Fruit fly (Drosophila melanogaster) whole organism, prepupa: ENCODE measurements around the gene Graf.

Source experiments
- Blimp-1 ChIP-seq: fragments of 200-800 bp; sonication (Bioruptor generic); optimal IDR thresholded peaks from 3 replicates; lab custom pipeline; 2017; ENCODE audit warnings: missing biosample characterization, missing genetic modification characterization, mild to moderate bottlenecking, moderate library complexity, missing genetic modification reagents
- CG10631 ChIP-seq: fragments of 200-800 bp; sonication (Bioruptor generic); optimal IDR thresholded peaks from 2 replicates; lab custom pipeline; 2016; ENCODE audit warnings: missing biosample characterization, missing genetic modification characterization
- CG10669 ChIP-seq: fragments of 200-800 bp; sonication (Bioruptor generic); optimal IDR thresholded peaks from 3 replicates; lab custom pipeline; 2018; ENCODE audit warnings: missing biosample characterization, mild to moderate bottlenecking, missing genetic modification characterization, moderate library complexity
- CG11294 ChIP-seq: fragments of 200-800 bp; sonication (Bioruptor generic); IDR thresholded peaks from 2 replicates; pipeline ENCODE4 v1.3.6; 2022; ENCODE audit warnings: missing biosample characterization, missing genetic modification characterization
- CG11762 ChIP-seq: fragments of 200-800 bp; sonication (Bioruptor generic); optimal IDR thresholded peaks from 3 replicates; lab custom pipeline; 2016; ENCODE audit warnings: missing biosample characterization, missing genetic modification characterization; ENCODE audit not compliant: insufficient read depth
- CG11902 ChIP-seq: fragments of 200-800 bp; sonication (Bioruptor generic); optimal IDR thresholded peaks from 3 replicates; lab custom pipeline; 2016; ENCODE audit warnings: missing biosample characterization, missing genetic modification characterization
- CG1621 ChIP-seq: fragments of 200-800 bp; sonication (Bioruptor generic); optimal IDR thresholded peaks from 3 replicates; lab custom pipeline; 2018; ENCODE audit warnings: missing biosample characterization, mild to moderate bottlenecking, missing genetic modification characterization
- CG3032 ChIP-seq: fragments of 200-800 bp; optimal IDR thresholded peaks from 2 replicates; lab custom pipeline; 2019; ENCODE audit warnings: missing biosample characterization, mild to moderate bottlenecking, missing genetic modification characterization, moderate library complexity
- CG3919 ChIP-seq: fragments of 200-800 bp; sonication (Bioruptor generic); optimal IDR thresholded peaks from 3 replicates; lab custom pipeline; 2016; ENCODE audit warnings: missing biosample characterization, missing genetic modification characterization
- CG6792 ChIP-seq: fragments of 200-800 bp; sonication (Bioruptor generic); optimal IDR thresholded peaks from 3 replicates; lab custom pipeline; 2016; ENCODE audit warnings: missing biosample characterization, missing genetic modification characterization
- CG6808 ChIP-seq: fragments of 200-800 bp; sonication (Bioruptor generic); optimal IDR thresholded peaks from 3 replicates; lab custom pipeline; 2017; ENCODE audit warnings: missing biosample characterization, missing genetic modification characterization, mild to moderate bottlenecking, moderate library complexity, missing genetic modification reagents
- CG7368 ChIP-seq: fragments of 200-800 bp; sonication (Bioruptor generic); optimal IDR thresholded peaks from 3 replicates; lab custom pipeline; 2016; ENCODE audit warnings: missing biosample characterization, missing genetic modification characterization
- CG8632 ChIP-seq: fragments of 200-800 bp; sonication (Bioruptor generic); optimal IDR thresholded peaks from 3 replicates; lab custom pipeline; 2016; ENCODE audit warnings: missing biosample characterization, missing genetic modification characterization
- Eip75B ChIP-seq: fragments of 200-800 bp; sonication (Bioruptor generic); optimal IDR thresholded peaks from 3 replicates; lab custom pipeline; 2016; ENCODE audit warnings: missing biosample characterization, missing genetic modification characterization
- Eip78C ChIP-seq: fragments of 200-800 bp; sonication (Bioruptor generic); peaks from one replicate; lab custom pipeline; 2016; ENCODE audit warnings: missing biosample characterization, missing genetic modification characterization
- Eip93F ChIP-seq: fragments of 200-800 bp; sonication (Bioruptor generic); optimal IDR thresholded peaks from 2 replicates; lab custom pipeline; 2016; ENCODE audit warnings: missing biosample characterization, mild to moderate bottlenecking, missing genetic modification characterization
- Ets21C ChIP-seq: fragments of 200-800 bp; sonication (Bioruptor generic); optimal IDR thresholded peaks from 3 replicates; lab custom pipeline; 2016; ENCODE audit warnings: missing biosample characterization, missing genetic modification characterization
- Gug ChIP-seq: fragments of 200-800 bp; sonication (Bioruptor generic); IDR thresholded peaks from 2 replicates; pipeline ENCODE4 v1.3.6; 2022; ENCODE audit warnings: missing biosample characterization, missing genetic modification characterization
- Hr39 ChIP-seq: fragments of 200-800 bp; sonication (Bioruptor generic); optimal IDR thresholded peaks from 2 replicates; lab custom pipeline; 2016; ENCODE audit warnings: missing biosample characterization, missing genetic modification characterization
- Lpt ChIP-seq: fragments of 200-800 bp; sonication (Bioruptor generic); optimal IDR thresholded peaks from 3 replicates; lab custom pipeline; 2016; ENCODE audit warnings: missing biosample characterization, missing genetic modification characterization
- Met ChIP-seq: fragments of 200-800 bp; sonication (Bioruptor generic); optimal IDR thresholded peaks from 3 replicates; lab custom pipeline; 2016; ENCODE audit warnings: missing biosample characterization, missing genetic modification characterization
- OdsH ChIP-seq: fragments of 200-800 bp; sonication (Bioruptor generic); optimal IDR thresholded peaks from 3 replicates; lab custom pipeline; 2016; ENCODE audit warnings: missing biosample characterization, missing genetic modification characterization
- Smox ChIP-seq: fragments of 200-800 bp; sonication (Bioruptor generic); optimal IDR thresholded peaks from 3 replicates; lab custom pipeline; 2016; ENCODE audit warnings: missing biosample characterization, missing genetic modification characterization
- Sox102F ChIP-seq: fragments of 200-800 bp; sonication (Bioruptor generic); optimal IDR thresholded peaks from 2 replicates; lab custom pipeline; 2016; ENCODE audit warnings: missing biosample characterization, mild to moderate bottlenecking, missing genetic modification characterization
- Sox15 ChIP-seq: fragments of 200-800 bp; sonication (Bioruptor generic); optimal IDR thresholded peaks from 3 replicates; lab custom pipeline; 2016; ENCODE audit warnings: missing biosample characterization, missing genetic modification characterization
- acj6 ChIP-seq: fragments of 200-800 bp; sonication (Bioruptor generic); optimal IDR thresholded peaks from 3 replicates; lab custom pipeline; 2016; ENCODE audit warnings: missing biosample characterization, missing genetic modification characterization
- cyc ChIP-seq: fragments of 200-800 bp; sonication (Bioruptor generic); optimal IDR thresholded peaks from 3 replicates; lab custom pipeline; 2016; ENCODE audit warnings: missing biosample characterization, missing genetic modification characterization
- dac ChIP-seq: fragments of 200-800 bp; sonication (Bioruptor generic); optimal IDR thresholded peaks from 2 replicates; lab custom pipeline; 2017; ENCODE audit warnings: missing biosample characterization, mild to moderate bottlenecking, missing genetic modification characterization
- eg ChIP-seq: fragments of 200-800 bp; sonication (Bioruptor generic); IDR thresholded peaks from 3 replicates; pipeline ENCODE4 v1.3.6; 2022; ENCODE audit warnings: missing biosample characterization, missing genetic modification characterization
- esn ChIP-seq: fragments of 200-800 bp; sonication (Bioruptor generic); optimal IDR thresholded peaks from 2 replicates; lab custom pipeline; 2016; ENCODE audit warnings: missing biosample characterization, mild to moderate bottlenecking, missing genetic modification characterization, moderate library complexity
- fd85E ChIP-seq: fragments of 200-800 bp; sonication (Bioruptor generic); optimal IDR thresholded peaks from 3 replicates; lab custom pipeline; 2016; ENCODE audit warnings: missing biosample characterization, missing genetic modification characterization
- fkh ChIP-seq: fragments of 200-800 bp; sonication (Bioruptor generic); optimal IDR thresholded peaks from 3 replicates; lab custom pipeline; 2017; ENCODE audit warnings: missing biosample characterization, mild to moderate bottlenecking, missing genetic modification characterization, moderate library complexity
- lz ChIP-seq: fragments of 200-800 bp; sonication (Bioruptor generic); optimal IDR thresholded peaks from 3 replicates; lab custom pipeline; 2016; ENCODE audit warnings: missing biosample characterization, missing genetic modification characterization
- pdm3 ChIP-seq: fragments of 200-800 bp; sonication (Bioruptor generic); optimal IDR thresholded peaks from 3 replicates; lab custom pipeline; 2016; ENCODE audit warnings: missing biosample characterization, missing genetic modification characterization
- salr ChIP-seq, 2 experiments: fragments of 200-800 bp; sonication (Bioruptor generic); optimal IDR thresholded peaks; 3 replicates each; lab custom pipeline; 2016 to 2018; ENCODE audit warnings: missing biosample characterization in 2 of 2, missing genetic modification characterization in 2 of 2, mild to moderate bottlenecking in 1 of 2
- spab ChIP-seq: fragments of 200-800 bp; sonication (Bioruptor generic); optimal IDR thresholded peaks from 2 replicates; lab custom pipeline; 2017; ENCODE audit warnings: missing biosample characterization, mild to moderate bottlenecking, missing genetic modification characterization, missing genetic modification reagents

The Graf gene

dm6 chrX:15760447-15761297, at the start of gene Graf, which contains the start of gene mRpL3:
Graf (minus strand) TSS chrX:15760733.
mRpL3 (plus strand) TSS chrX:15761248.
- no peak for TF ChIP-seq CG7368
- no peak for TF ChIP-seq CG11902 (GFP tag; lab: Kevin White, UChicago)
- no peak for TF ChIP-seq Ets21C (GFP tag; lab: Kevin White, UChicago)
- no peak for TF ChIP-seq acj6 (GFP tag; lab: Kevin White, UChicago)
- no peak for TF ChIP-seq CG10669 (GFP tag; lab: Kevin White, UChicago)
- TF ChIP-seq CG3032 (tag; lab: Kevin White, UChicago) = no peak
- no peak for TF ChIP-seq pdm3 (GFP tag; lab: Kevin White, UChicago)
- TF ChIP-seq Blimp-1 (GFP tag; lab: Kevin White, UChicago) = no peak
- TF ChIP-seq OdsH (GFP tag; lab: Kevin White, UChicago) = no peak
- no peak for TF ChIP-seq Eip75B (GFP tag; lab: Kevin White, UChicago)
- TF ChIP-seq Hr39 (GFP tag; lab: Kevin White, UChicago) = no peak
- TF ChIP-seq CG10631 (GFP tag; lab: Kevin White, UChicago) = no peak
- peak; percentile 21 for TF ChIP-seq cyc (GFP tag; lab: Kevin White, UChicago)
- no peak for TF ChIP-seq CG3919 (GFP tag; lab: Kevin White, UChicago)
- TF ChIP-seq Sox15 (GFP tag; lab: Kevin White, UChicago) = no peak
- no peak for TF ChIP-seq Sox102F (GFP tag; lab: Kevin White, UChicago)
- TF ChIP-seq CG11762 = no peak
- no peak for TF ChIP-seq CG6792 (GFP tag; lab: Kevin White, UChicago)
- TF ChIP-seq CG8632 (GFP tag; lab: Kevin White, UChicago) = no peak
- no peak for TF ChIP-seq Lpt (GFP tag; lab: Kevin White, UChicago)
- TF ChIP-seq CG11294 (GFP tag; lab: Robert Waterston, UW) = no peak
- TF ChIP-seq fd85E (GFP tag; lab: Kevin White, UChicago) = no peak
- TF ChIP-seq esn (GFP tag; lab: Kevin White, UChicago) = no peak
- TF ChIP-seq spab (GFP tag; lab: Kevin White, UChicago) = no peak
- TF ChIP-seq Eip78C (GFP tag; lab: Kevin White, UChicago) = peak; percentile 53
- TF ChIP-seq Gug (GFP tag; lab: Robert Waterston, UW) = no peak
- no peak for TF ChIP-seq eg (GFP tag; lab: Robert Waterston, UW)
- peak; percentile 3 for TF ChIP-seq lz
- no peak for TF ChIP-seq dac (GFP tag; lab: Kevin White, UChicago)
- peak; percentile 36 for TF ChIP-seq fkh
- no peak for TF ChIP-seq Smox (GFP tag; lab: Kevin White, UChicago)
- TF ChIP-seq salr (GFP tag; optimal IDR thresholded peaks at IDR 0.05; lab: Kevin White, UChicago) = no peak
- no peak for TF ChIP-seq CG1621 (tag; lab: Kevin White, UChicago)

- no peak for TF ChIP-seq Eip78C (GFP tag; lab: Kevin White, UChicago)
- no peak for TF ChIP-seq Met
- no peak for TF ChIP-seq spab (GFP tag; lab: Kevin White, UChicago)
- TF ChIP-seq CG7368 = no peak
- no peak for TF ChIP-seq CG10631 (GFP tag; lab: Kevin White, UChicago)
- TF ChIP-seq Gug (GFP tag; lab: Robert Waterston, UW) = no peak
- no peak for TF ChIP-seq Hr39 (GFP tag; lab: Kevin White, UChicago)
- no peak for TF ChIP-seq CG10669 (GFP tag; lab: Kevin White, UChicago)
- TF ChIP-seq cyc (GFP tag; lab: Kevin White, UChicago) = no peak
- TF ChIP-seq CG6808 (GFP tag; lab: Kevin White, UChicago) = no peak
- TF ChIP-seq CG3919 (GFP tag; lab: Kevin White, UChicago) = no peak
- no peak for TF ChIP-seq CG11294 (GFP tag; lab: Robert Waterston, UW)
- TF ChIP-seq Eip93F = no peak
Measured at dm6 chrX:15809255-15809654, 48.7 kb upstream of the Graf start, which contains the start of gene CG8509. CG8509 (plus strand) TSS chrX:15809555.
